Worm (Caenorhabditis elegans): ENCODE data around the gene T28A11.19.

T28A11.19 gene

ce11 chrV:3250153-3250552 lies 19.2 kb downstream of the T28A11.19 start, which contains the start of gene T28A11.13:
T28A11.13 (minus strand) TSS chrV:3250253.
- TF ChIP-seq sea-1 (GFP tag; conservative IDR thresholded peaks at IDR 0.05) (no peak), tbx-37 (GFP tag; conservative IDR thresholded peaks at IDR 0.05) (no peak), F13C5.2 (tag; optimal IDR thresholded peaks at IDR 0.05) (no peak), tbx-11 (GFP tag; IDR thresholded peaks at IDR 0.05) (no peak), flt-1 (GFP tag; IDR thresholded peaks at IDR 0.05) (no peak), ceh-36 (tag; optimal IDR thresholded peaks at IDR 0.05) (no peak), aly-1 (tag; optimal IDR thresholded peaks at IDR 0.05) (no peak), ceh-13 (GFP tag; optimal IDR thresholded peaks at IDR 0.05) (no peak), scrt-1 (GFP tag; IDR thresholded peaks at IDR 0.05) (no peak), hnd-1 (tag; optimal IDR thresholded peaks at IDR 0.05) (no peak), ets-7 (tag; optimal IDR thresholded peaks at IDR 0.05) (no peak), tra-4 (tag; optimal IDR thresholded peaks at IDR 0.05) (no peak), pes-1 (GFP tag; IDR thresholded peaks at IDR 0.05) (no peak), hmbx-1 (tag; optimal IDR thresholded peaks at IDR 0.05) (no peak), B0310.2 (tag; optimal IDR thresholded peaks at IDR 0.05) (no peak), hmg-4 (GFP tag; optimal IDR thresholded peaks at IDR 0.05) (no peak), ama-1 (optimal IDR thresholded peaks at IDR 0.05) (no peak)

- TF ChIP-seq ceh-36 (tag; optimal IDR thresholded peaks at IDR 0.05), result no peak
- no peak for TF ChIP-seq hmg-4 (GFP tag; optimal IDR thresholded peaks at IDR 0.05)
- TF ChIP-seq B0310.2 (tag; optimal IDR thresholded peaks at IDR 0.05), result no peak
- TF ChIP-seq F13C5.2 (tag; optimal IDR thresholded peaks at IDR 0.05), result no peak
- TF ChIP-seq scrt-1 (GFP tag; IDR thresholded peaks at IDR 0.05), result no peak
- TF ChIP-seq flt-1 (GFP tag; IDR thresholded peaks at IDR 0.05), result no peak
- TF ChIP-seq ceh-13 (GFP tag; optimal IDR thresholded peaks at IDR 0.05), result no peak
- TF ChIP-seq hmbx-1 (tag; optimal IDR thresholded peaks at IDR 0.05), result no peak
- no peak for TF ChIP-seq ets-7 (tag; optimal IDR thresholded peaks at IDR 0.05)
- TF ChIP-seq aly-1 (tag; optimal IDR thresholded peaks at IDR 0.05), result no peak
- TF ChIP-seq hnd-1 (tag; optimal IDR thresholded peaks at IDR 0.05), result no peak
- no peak for TF ChIP-seq ama-1 (optimal IDR thresholded peaks at IDR 0.05)
- no peak for TF ChIP-seq tbx-11 (GFP tag; IDR thresholded peaks at IDR 0.05)
- no peak for TF ChIP-seq pes-1 (GFP tag; IDR thresholded peaks at IDR 0.05)
- no peak for TF ChIP-seq tra-4 (tag; optimal IDR thresholded peaks at IDR 0.05)
Observed at ce11 chrV:3247515-3247914, 21.8 kb downstream of the T28A11.19 start, which contains the start of gene srj-8. srj-8 (plus strand) TSS chrV:3247815.

- TF ChIP-seq tra-4 (tag; optimal IDR thresholded peaks at IDR 0.05) (no peak), B0310.2 (tag; optimal IDR thresholded peaks at IDR 0.05) (no peak), hmg-4 (GFP tag; optimal IDR thresholded peaks at IDR 0.05) (no peak), aly-1 (tag; optimal IDR thresholded peaks at IDR 0.05) (no peak), tbx-37 (GFP tag; conservative IDR thresholded peaks at IDR 0.05) (no peak), tbx-11 (GFP tag; IDR thresholded peaks at IDR 0.05) (no peak), sea-1 (GFP tag; conservative IDR thresholded peaks at IDR 0.05) (no peak), ama-1 (optimal IDR thresholded peaks at IDR 0.05) (no peak), ceh-13 (GFP tag; optimal IDR thresholded peaks at IDR 0.05) (no peak), scrt-1 (GFP tag; IDR thresholded peaks at IDR 0.05) (no peak), hmbx-1 (tag; optimal IDR thresholded peaks at IDR 0.05) (no peak), F13C5.2 (tag; optimal IDR thresholded peaks at IDR 0.05) (no peak), hnd-1 (tag; optimal IDR thresholded peaks at IDR 0.05) (no peak), ceh-36 (tag; optimal IDR thresholded peaks at IDR 0.05) (no peak)
Observed at ce11 chrV:3244703-3245102, 24.6 kb downstream of the T28A11.19 start, which contains the start of gene srj-7. srj-7 (plus strand) TSS chrV:3245003.

ce11 chrV:3242984-3243383 lies 26.3 kb downstream of the T28A11.19 start, which contains the start of gene gst-23:
gst-23 (plus strand) TSS chrV:3243284.
- TF ChIP-seq ama-1 (optimal IDR thresholded peaks at IDR 0.05) (no peak), aly-1 (tag; optimal IDR thresholded peaks at IDR 0.05) (no peak), sea-1 (GFP tag; conservative IDR thresholded peaks at IDR 0.05) (no peak), flt-1 (GFP tag; IDR thresholded peaks at IDR 0.05) (no peak), ceh-36 (tag; optimal IDR thresholded peaks at IDR 0.05) (no peak), ceh-13 (GFP tag; optimal IDR thresholded peaks at IDR 0.05) (no peak), hmg-4 (GFP tag; optimal IDR thresholded peaks at IDR 0.05) (no peak), tbx-37 (GFP tag; conservative IDR thresholded peaks at IDR 0.05) (no peak), B0310.2 (tag; optimal IDR thresholded peaks at IDR 0.05) (no peak)

ce11 chrV:3241175-3241574 lies 28.1 kb downstream of the T28A11.19 start, which contains the start of gene srj-11:
srj-11 (plus strand) TSS chrV:3241424.
- TF ChIP-seq ets-7 (tag; optimal IDR thresholded peaks at IDR 0.05) (no peak), pes-1 (GFP tag; IDR thresholded peaks at IDR 0.05) (no peak), ceh-36 (tag; optimal IDR thresholded peaks at IDR 0.05) (no peak), hmbx-1 (tag; optimal IDR thresholded peaks at IDR 0.05) (no peak), hnd-1 (tag; optimal IDR thresholded peaks at IDR 0.05) (no peak), ama-1 (optimal IDR thresholded peaks at IDR 0.05) (no peak), tbx-37 (GFP tag; conservative IDR thresholded peaks at IDR 0.05) (no peak), scrt-1 (GFP tag; IDR thresholded peaks at IDR 0.05) (no peak)

ce11 chrV:3236610-3237009 lies 32.7 kb downstream of the T28A11.19 start, which contains the start of the genes K08D9.9 and str-16:
K08D9.9 (minus strand) TSS chrV:3236710.
str-16 (plus strand) TSS chrV:3236875.
- TF ChIP-seq tra-4 (tag; optimal IDR thresholded peaks at IDR 0.05) (no peak), ama-1 (optimal IDR thresholded peaks at IDR 0.05) (no peak), ceh-13 (GFP tag; optimal IDR thresholded peaks at IDR 0.05) (no peak), tbx-37 (GFP tag; conservative IDR thresholded peaks at IDR 0.05) (no peak), scrt-1 (GFP tag; IDR thresholded peaks at IDR 0.05) (no peak), sea-1 (GFP tag; conservative IDR thresholded peaks at IDR 0.05) (no peak), pes-1 (GFP tag; IDR thresholded peaks at IDR 0.05) (no peak), ceh-36 (tag; optimal IDR thresholded peaks at IDR 0.05) (no peak), tbx-11 (GFP tag; IDR thresholded peaks at IDR 0.05) (no peak), flt-1 (GFP tag; IDR thresholded peaks at IDR 0.05) (no peak), B0310.2 (tag; optimal IDR thresholded peaks at IDR 0.05) (no peak), hmg-4 (GFP tag; optimal IDR thresholded peaks at IDR 0.05) (no peak), hnd-1 (tag; optimal IDR thresholded peaks at IDR 0.05) (no peak), ets-7 (tag; optimal IDR thresholded peaks at IDR 0.05) (no peak), F13C5.2 (tag; optimal IDR thresholded peaks at IDR 0.05) (no peak)

- TF ChIP-seq hmg-4 (GFP tag; optimal IDR thresholded peaks at IDR 0.05) (no peak), ceh-13 (GFP tag; optimal IDR thresholded peaks at IDR 0.05) (no peak), pes-1 (GFP tag; IDR thresholded peaks at IDR 0.05) (no peak), ama-1 (optimal IDR thresholded peaks at IDR 0.05) (no peak), ceh-36 (tag; optimal IDR thresholded peaks at IDR 0.05) (no peak), tbx-37 (GFP tag; conservative IDR thresholded peaks at IDR 0.05) (no peak), F13C5.2 (tag; optimal IDR thresholded peaks at IDR 0.05) (no peak), hmbx-1 (tag; optimal IDR thresholded peaks at IDR 0.05) (no peak), flt-1 (GFP tag; IDR thresholded peaks at IDR 0.05) (no peak), aly-1 (tag; optimal IDR thresholded peaks at IDR 0.05) (no peak), tbx-11 (GFP tag; IDR thresholded peaks at IDR 0.05) (no peak)
Observed at ce11 chrV:3234887-3235286, 34.4 kb downstream of the T28A11.19 start, which contains the start of gene K08D9.6. K08D9.6 (minus strand) TSS chrV:3234987.

All from whole organism, early embryonic.